Worm (Caenorhabditis elegans): ENCODE measurements around the gene W06H8.2.

W06H8.2 gene

ce11 chrV:6223315-6224018 is 16.9 kb downstream of the W06H8.2 start:
- TF ChIP-seq unc-62 (GFP tag; optimal IDR thresholded peaks at IDR 0.05) = no peak

- no peak for TF ChIP-seq unc-62 (GFP tag; optimal IDR thresholded peaks at IDR 0.05)
Observed at ce11 chrV:6224019-6224335, 17.4 kb downstream of the W06H8.2 start.

ce11 chrV:6224494-6224959 is 18.0 kb downstream of the W06H8.2 start:
- no peak for TF ChIP-seq unc-62 (GFP tag; optimal IDR thresholded peaks at IDR 0.05)

ce11 chrV:6224984-6225617 is 18.5 kb downstream of the W06H8.2 start:
- TF ChIP-seq unc-62 (GFP tag; optimal IDR thresholded peaks at IDR 0.05) = no peak

- no peak for TF ChIP-seq unc-62 (GFP tag; optimal IDR thresholded peaks at IDR 0.05)
Observed at ce11 chrV:6225745-6226528, 19.4 kb downstream of the W06H8.2 start.

ce11 chrV:6226530-6227125 is 20.1 kb downstream of the W06H8.2 start, which contains the start of gene W06H8.6:
Gene W06H8.6 (minus strand): TSS chrV:6227010.
- TF ChIP-seq unc-62 (GFP tag; optimal IDR thresholded peaks at IDR 0.05) = no peak

- TF ChIP-seq unc-62 (GFP tag; optimal IDR thresholded peaks at IDR 0.05) = no peak
Observed at ce11 chrV:6227326-6228246, 21.0 kb downstream of the W06H8.2 start.

ce11 chrV:6228400-6228895 is 21.9 kb downstream of the W06H8.2 start:
- no peak for TF ChIP-seq unc-62 (GFP tag; optimal IDR thresholded peaks at IDR 0.05)

- no peak for TF ChIP-seq unc-62 (GFP tag; optimal IDR thresholded peaks at IDR 0.05)
Observed at ce11 chrV:6228920-6229456, 22.4 kb downstream of the W06H8.2 start.

ce11 chrV:6229457-6229949 is 22.9 kb downstream of the W06H8.2 start:
- TF ChIP-seq unc-62 (GFP tag; optimal IDR thresholded peaks at IDR 0.05) = no peak

- TF ChIP-seq unc-62 (GFP tag; optimal IDR thresholded peaks at IDR 0.05) = no peak
Observed at ce11 chrV:6230629-6231229, 24.2 kb downstream of the W06H8.2 start.

- no peak for TF ChIP-seq unc-62 (GFP tag; optimal IDR thresholded peaks at IDR 0.05)
Observed at ce11 chrV:6231902-6232340, 25.4 kb downstream of the W06H8.2 start.

ce11 chrV:6232886-6233285 is 26.3 kb downstream of the W06H8.2 start:
- TF ChIP-seq unc-62 (GFP tag; optimal IDR thresholded peaks at IDR 0.05) = no peak

- no peak for TF ChIP-seq unc-62 (GFP tag; optimal IDR thresholded peaks at IDR 0.05)
Observed at ce11 chrV:6233952-6234351, 27.4 kb downstream of the W06H8.2 start.
